Worm (Caenorhabditis elegans): ENCODE data around the gene C50H2.13.

The C50H2.13 gene

DNA sequence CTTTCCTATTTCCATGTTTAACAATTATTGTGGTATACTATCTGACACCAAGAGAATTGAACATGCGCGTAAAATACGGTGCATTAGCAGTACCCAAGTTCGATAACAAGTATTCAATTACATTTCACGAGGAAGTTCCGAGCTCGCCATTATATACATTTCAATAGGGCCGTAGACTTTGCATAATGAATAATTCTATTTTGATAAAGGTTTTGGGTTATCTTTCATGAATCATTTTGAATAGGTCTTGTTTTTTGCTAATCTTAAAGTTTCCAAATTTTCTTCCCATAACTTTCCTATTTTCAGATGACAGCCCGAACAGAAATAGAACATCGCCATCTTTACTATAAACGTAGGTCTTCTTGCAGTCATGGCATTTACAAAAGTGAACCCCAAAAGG lies at the start of gene C50H2.13:
C50H2.13 (plus strand) TSS at position 301 of the 400 bp plus-strand sequence.
- TF ChIP-seq unc-62 (GFP tag; optimal IDR thresholded peaks at IDR 0.05), result no peak

DNA sequence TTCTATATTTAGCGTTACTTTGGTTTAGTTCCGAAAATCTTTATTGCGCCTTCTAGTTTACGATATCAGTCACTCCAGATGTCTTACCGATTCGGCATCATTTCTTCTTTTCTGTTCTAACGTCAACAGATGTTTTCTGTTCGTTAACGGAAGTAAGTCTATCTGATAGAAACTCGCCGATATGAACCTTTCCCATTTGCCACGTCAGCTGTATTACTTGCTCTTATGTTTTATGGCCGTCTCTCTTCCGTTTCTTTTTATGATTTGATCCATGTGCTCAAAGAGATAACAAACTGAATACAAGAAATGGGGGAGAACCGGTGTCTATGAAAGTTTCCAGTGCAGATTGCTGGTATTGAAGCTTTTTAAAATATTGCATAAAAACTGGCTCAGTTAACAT lies 46.9 kb upstream of the C50H2.13 start, which contains the start of gene srab-26:
srab-26 (minus strand) TSS at position 101 of the 400 bp plus-strand sequence.
- no peak for TF ChIP-seq unc-62 (GFP tag; optimal IDR thresholded peaks at IDR 0.05)

DNA sequence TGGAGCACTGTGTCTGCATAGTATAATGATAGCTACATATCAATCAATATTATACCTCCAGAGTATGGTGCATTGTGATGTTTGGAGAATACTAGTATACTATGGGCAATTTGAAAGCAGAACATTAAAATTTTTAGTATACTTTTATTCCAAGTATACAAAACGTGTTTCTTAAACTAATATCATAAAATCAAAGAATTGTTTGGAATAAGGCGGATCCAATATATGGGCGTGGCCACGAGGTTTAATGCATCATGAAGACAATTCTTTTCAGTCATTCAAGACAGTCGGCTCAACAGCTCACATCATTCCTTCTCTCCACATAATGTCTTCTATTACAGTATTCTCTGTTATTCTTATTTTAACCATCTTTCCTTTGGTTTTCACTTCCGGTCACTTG lies 46.5 kb upstream of the C50H2.13 start, which contains the start of gene sdz-31:
sdz-31 (plus strand) TSS at position 301 of the 400 bp plus-strand sequence.
- TF ChIP-seq unc-62 (GFP tag; optimal IDR thresholded peaks at IDR 0.05), result no peak

DNA sequence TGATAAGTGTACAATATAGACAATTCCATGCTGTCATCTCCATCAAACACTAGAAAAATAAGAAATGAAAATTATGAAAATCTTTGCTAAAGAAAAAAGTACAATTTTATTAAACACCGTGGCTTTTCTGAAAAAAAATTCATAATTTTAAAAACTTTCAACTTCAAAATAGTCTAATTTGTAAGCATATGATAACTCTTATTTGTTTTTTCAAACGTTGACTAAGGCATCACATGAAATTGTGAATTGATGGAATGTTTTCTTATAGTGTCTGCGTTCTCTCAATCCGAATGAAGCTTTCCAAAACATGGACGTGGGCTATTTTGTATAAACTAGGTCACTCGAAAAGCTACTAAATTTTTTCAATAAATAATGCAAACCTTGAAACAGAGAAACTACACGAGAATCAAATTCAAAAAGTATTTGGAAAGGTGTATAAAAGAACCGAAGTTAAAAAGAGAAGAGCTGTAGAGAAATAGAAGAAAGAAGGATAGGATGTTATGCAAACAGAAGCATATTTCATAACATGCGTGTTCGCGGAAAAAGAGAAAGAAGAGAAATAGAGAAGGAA lies 40.3 kb upstream of the C50H2.13 start, which contains the start of gene clp-9:
clp-9 (minus strand) TSS at position 51 of the 571 bp plus-strand sequence.
- no peak for TF ChIP-seq unc-62 (GFP tag; optimal IDR thresholded peaks at IDR 0.05)

DNA sequence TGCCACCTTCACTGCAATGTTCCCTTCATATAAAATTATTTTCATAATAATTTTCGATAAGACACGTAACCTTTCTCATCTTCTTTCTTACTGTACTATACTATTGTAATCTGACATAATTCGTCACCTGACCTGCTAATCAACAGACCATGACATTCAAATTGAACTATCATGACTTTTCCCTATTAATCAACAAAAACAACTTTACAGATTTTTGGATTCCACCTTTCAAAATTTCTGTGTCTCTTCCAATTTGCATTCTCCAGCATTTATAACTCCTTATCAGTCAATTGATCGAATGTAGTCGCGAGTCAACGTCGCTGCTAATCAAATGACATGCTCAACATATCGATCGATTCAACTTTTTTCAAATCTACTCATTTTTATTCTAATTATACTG lies 36.7 kb upstream of the C50H2.13 start, which contains the start of gene fshr-1:
fshr-1 (plus strand) TSS at position 209 of the 400 bp plus-strand sequence.
- TF ChIP-seq unc-62 (GFP tag; optimal IDR thresholded peaks at IDR 0.05), result no peak

DNA sequence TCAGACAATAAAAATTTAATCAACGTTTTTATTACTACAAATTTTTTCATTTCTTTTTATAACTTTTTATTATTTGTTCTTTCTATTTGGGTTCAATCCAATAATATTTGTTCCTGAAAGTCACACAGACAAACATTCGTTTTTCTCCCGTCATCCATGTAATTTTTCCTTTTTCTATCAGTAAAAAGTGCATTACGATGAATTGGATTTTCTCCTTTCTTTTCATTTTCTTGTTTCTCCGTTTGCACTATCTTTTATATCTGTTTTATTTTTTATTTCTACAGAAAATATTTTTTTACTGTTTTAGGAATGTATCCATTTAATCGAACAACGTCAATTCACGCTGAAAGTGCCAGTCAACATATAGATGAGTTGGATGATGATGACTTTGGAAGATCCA lies 27.1 kb upstream of the C50H2.13 start, which contains the start of gene egl-47:
egl-47 (plus strand) TSS at position 301 of the 400 bp plus-strand sequence.
- TF ChIP-seq unc-62 (GFP tag; optimal IDR thresholded peaks at IDR 0.05), result no peak

DNA sequence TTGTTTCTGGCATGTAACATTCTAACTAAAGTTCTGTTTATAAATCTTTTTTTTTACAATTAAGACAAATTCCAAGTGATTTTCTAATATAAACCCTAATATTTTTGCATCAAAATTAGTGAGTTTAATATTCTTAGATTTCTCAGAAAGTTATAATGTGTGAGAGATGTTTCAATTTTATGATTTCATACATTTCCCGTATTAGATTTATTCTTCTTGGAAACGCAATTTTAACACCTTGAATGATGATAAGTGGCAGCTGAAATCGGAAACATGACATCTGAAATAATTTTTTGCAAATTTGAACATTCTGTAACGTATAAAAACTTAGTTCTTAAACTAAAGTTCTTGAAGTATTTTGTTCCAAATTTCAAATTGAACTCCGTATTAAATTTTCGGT lies 25.2 kb upstream of the C50H2.13 start:
- TF ChIP-seq unc-62 (GFP tag; optimal IDR thresholded peaks at IDR 0.05), result no peak

DNA sequence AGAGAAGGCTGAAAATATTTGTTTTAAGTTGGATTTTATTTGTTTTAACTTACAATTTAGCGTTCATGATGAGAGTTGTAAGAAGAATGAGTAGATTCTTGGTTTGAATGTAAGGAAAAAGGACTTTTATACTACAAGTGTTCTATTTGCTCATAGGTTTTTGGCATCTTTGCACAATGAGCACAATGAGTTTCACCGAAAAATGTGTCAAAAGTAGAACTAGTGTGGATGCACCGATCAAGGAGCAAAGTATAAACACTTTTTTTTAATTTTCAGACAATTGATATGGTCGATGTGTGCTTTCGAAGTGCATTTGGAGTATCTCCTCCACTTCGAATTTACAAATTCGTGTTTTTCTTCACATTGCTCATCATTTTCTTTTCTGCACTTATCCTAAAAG lies 20.2 kb upstream of the C50H2.13 start, which contains the start of gene fipr-11:
fipr-11 (minus strand) TSS at position 101 of the 400 bp plus-strand sequence.
- TF ChIP-seq unc-62 (GFP tag; optimal IDR thresholded peaks at IDR 0.05), result no peak

DNA sequence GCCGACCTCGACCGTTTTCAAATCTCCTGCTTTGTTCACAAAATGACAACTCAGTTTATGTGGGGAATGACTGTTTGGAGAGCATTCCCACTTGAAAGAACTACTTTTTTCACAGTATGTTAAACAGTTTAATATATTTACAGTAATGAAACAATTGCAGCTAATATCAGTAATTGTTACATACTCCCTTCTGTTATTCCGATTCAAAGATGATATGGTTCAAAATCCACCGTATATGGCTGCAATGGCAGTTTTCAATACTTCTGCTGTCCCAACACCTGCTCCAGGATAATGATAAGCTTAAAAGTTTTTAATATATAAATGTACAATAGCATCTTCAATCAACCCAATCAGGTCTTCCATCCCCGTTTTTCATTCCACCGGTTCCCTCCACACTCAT lies 19.1 kb upstream of the C50H2.13 start:
- no peak for TF ChIP-seq unc-62 (GFP tag; optimal IDR thresholded peaks at IDR 0.05)

DNA sequence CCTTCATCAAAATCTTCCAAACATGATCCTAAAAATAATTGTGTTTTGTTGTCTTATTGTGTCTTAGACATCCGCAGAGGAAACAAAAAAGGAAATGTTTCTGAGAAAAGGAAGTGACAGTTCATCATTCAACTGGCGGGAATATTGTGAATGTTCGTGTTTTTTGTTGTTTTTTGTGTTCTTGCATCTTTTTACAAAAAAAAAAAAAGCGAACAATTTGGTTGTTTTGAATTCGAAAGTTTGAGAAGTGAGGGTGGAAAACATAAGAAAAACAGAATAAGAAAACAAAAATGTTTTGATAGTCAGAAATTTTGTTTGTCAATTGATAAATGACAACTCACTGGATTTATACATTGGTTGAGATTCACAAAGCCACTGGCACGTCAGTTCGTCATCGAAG lies 16.7 kb upstream of the C50H2.13 start:
- no peak for TF ChIP-seq unc-62 (GFP tag; optimal IDR thresholded peaks at IDR 0.05)

DNA sequence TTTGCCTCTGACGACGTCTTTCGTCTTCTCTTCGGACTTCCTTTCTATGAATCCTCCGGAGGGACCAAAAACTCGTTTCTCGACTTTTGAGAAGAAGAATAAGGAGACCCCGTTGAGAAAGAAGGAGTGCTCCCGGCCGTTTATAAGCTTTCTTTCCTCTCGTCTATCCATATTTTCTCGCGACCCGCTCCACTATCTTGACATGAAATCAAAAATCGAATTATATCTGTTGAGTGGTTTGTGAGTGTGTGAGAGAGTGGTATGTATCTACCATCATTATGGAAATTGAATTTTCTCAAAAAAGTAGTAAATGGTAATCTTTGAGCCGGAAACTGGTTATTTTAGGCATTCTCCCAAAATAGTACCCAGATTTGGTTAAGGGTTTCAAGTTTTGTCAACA lies 15.2 kb upstream of the C50H2.13 start:
- TF ChIP-seq unc-62 (GFP tag; optimal IDR thresholded peaks at IDR 0.05), result no peak

DNA sequence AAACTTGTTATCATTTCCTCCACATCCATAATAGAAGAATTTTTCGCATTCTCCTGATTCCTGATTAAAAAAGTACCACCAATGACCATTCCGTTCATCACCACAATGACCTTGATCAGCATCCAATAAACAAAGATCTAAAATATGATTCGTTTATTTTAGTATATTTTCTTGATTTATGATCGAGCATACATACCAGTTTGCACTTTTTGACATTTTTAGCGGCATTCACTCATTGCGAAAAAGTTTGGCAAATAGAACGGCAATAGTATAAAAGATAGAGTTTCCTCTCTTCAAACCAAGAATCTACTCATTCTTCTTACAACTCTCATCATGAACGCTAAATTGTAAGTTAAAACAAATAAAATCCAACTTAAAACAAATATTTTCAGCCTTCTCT lies 12.5 kb upstream of the C50H2.13 start, which contains the start of gene fipr-10:
fipr-10 (plus strand) TSS at position 301 of the 400 bp plus-strand sequence.
- TF ChIP-seq unc-62 (GFP tag; optimal IDR thresholded peaks at IDR 0.05), result no peak

DNA sequence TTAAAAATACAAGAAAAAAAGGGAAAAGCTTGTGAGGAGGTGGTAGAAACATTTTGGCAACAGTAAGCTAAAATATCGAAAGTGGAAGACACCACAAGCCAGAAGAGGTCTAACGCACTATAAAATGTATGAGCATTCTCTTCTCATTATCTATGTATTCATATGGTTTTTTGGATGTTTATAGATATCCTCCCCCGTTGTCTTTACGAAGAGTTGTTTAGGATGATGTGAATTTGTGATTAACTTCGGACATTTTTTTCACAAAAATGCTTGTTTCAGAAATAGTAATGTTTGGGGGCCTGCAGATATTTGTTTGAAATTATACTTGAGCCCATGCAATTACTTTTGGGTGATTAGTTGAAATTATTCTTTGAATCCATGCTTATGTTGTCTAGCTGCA lies 11.3 kb upstream of the C50H2.13 start, which contains the start of gene mec-9:
mec-9 (minus strand) TSS at position 101 of the 400 bp plus-strand sequence.
- no peak for TF ChIP-seq unc-62 (GFP tag; optimal IDR thresholded peaks at IDR 0.05)

DNA sequence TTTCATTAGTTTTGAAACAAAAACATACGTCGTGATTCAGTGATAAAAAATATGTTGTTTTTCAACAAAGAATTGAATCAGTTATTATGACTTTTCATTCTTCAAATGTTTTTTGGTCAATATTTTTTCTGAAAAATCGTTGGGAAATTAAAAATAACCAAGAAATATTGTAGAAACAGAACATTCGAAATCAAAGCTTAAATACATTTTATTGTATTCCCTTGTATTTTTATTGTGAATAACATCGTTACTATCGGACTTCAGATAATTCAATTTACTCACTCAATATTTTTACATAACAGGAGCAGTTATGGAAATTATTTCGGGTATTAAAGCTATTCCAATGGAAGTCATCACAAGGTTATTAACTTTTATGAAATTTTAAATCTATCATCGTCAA lies 9.7 kb upstream of the C50H2.13 start, which contains the start of gene C50H2.4:
C50H2.4 (plus strand) TSS at position 301 of the 400 bp plus-strand sequence.
- no peak for TF ChIP-seq unc-62 (GFP tag; optimal IDR thresholded peaks at IDR 0.05)

DNA sequence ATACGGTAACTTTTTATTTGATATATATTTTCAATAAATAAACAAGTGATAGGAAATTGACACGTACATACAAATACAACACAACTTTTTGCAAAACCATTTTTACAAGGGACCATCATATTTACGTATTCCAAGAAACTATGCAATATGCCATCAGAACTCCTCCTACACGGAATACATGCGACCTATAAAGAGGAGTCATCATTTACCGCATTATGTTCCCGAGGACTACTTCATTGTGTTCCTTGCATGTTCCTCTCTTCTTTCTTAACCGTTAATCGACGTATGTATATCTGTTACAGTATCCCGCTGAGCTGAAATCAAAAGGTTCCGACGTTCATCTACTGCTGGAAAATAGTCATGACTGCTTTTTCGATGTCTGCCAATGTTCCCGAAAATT lies 7.9 kb upstream of the C50H2.13 start, which contains the start of gene C50H2.5:
C50H2.5 (plus strand) TSS at position 301 of the 400 bp plus-strand sequence.
- no peak for TF ChIP-seq unc-62 (GFP tag; optimal IDR thresholded peaks at IDR 0.05)

DNA sequence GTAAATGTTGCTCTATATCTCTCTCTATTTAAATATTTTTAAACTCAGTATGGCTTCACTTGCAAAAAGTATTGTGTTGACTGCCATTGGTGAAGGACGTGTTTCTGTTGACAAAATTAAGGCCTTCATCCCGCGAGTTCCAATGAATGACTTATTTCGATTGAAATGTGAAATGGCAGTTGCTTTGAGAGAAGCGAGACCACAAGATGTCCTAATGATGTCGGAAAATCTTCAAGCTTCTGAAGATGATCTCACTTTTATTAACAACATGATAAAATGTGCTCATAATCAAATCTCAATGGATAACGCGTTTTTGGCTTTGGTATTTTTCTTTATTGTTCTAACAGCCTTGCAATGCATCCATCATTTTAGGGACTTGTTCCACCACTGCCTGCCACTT lies 5.1 kb upstream of the C50H2.13 start, which contains the start of gene ceh-75:
ceh-75 (plus strand) TSS at position 50 of the 400 bp plus-strand sequence.
- TF ChIP-seq unc-62 (GFP tag; optimal IDR thresholded peaks at IDR 0.05), result no peak

DNA sequence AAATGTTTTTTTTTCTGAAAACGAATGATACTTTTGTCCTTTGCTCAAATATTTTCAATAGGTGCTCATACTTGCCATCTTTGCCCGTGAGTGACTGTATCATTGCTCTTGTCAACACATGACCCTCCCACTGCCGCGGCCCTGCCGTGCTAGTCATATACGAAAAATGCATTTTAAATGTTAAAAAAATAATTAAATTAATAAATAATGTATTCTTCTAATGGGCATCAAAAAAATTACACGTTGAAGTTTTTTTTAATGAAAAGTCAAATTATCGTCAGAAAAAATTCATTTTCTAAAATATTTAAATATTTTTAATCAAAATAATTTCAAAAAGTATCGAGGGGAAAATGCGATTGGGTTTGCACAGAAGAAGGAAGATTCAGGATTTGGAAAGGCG lies 3.9 kb upstream of the C50H2.13 start, which contains the start of gene C50H2.7:
C50H2.7 (plus strand) TSS at position 301 of the 400 bp plus-strand sequence.
- no peak for TF ChIP-seq unc-62 (GFP tag; optimal IDR thresholded peaks at IDR 0.05)
